Worm (Caenorhabditis elegans) whole organism, mixed stage, embryonic: ENCODE data around the gene C53C11.1.

Experiments
- hlh-1 ChIP-seq: fragments of 150-350 bp; optimal IDR thresholded peaks from 2 replicates; lab custom pipeline; 2014; ENCODE audit warnings: missing biosample characterization, missing genetic modification reagents, missing genetic modification characterization
- lin-13 ChIP-seq: fragments of 150-350 bp; optimal IDR thresholded peaks from 2 replicates; lab custom pipeline; 2014; ENCODE audit warnings: missing biosample characterization, missing genetic modification characterization
- mep-1 ChIP-seq: fragments of 150-350 bp; optimal IDR thresholded peaks from 2 replicates; lab custom pipeline; 2017; ENCODE audit warnings: missing biosample characterization, missing genetic modification reagents, missing genetic modification characterization, inconsistent platforms
- nhr-12 ChIP-seq: fragments of 150-350 bp; optimal IDR thresholded peaks from 2 replicates; lab custom pipeline; 2014; ENCODE audit warnings: missing biosample characterization, missing genetic modification characterization
- nhr-237 ChIP-seq: fragments of 150-350 bp; optimal IDR thresholded peaks from 2 replicates; lab custom pipeline; 2014; ENCODE audit warnings: missing biosample characterization, missing genetic modification characterization
- nhr-28 ChIP-seq: fragments of 150-350 bp; optimal IDR thresholded peaks from 2 replicates; lab custom pipeline; 2014; ENCODE audit warnings: missing biosample characterization, missing genetic modification characterization
- pha-4 ChIP-seq: fragments of 150-350 bp; optimal IDR thresholded peaks from 2 replicates; lab custom pipeline; 2018; ENCODE audit warnings: missing biosample characterization, missing genetic modification reagents, missing genetic modification characterization
- sem-2 ChIP-seq: fragments of 200-800 bp; sonication (Bioruptor generic); optimal IDR thresholded peaks from 2 replicates; lab custom pipeline; 2018; ENCODE audit warnings: mild to moderate bottlenecking, missing genetic modification characterization, missing compliant biosample characterization
- sptf-1 ChIP-seq: sonication (generic microtip); optimal IDR thresholded peaks from 2 replicates; lab custom pipeline; 2017; ENCODE audit warnings: mild to moderate bottlenecking, missing genetic modification characterization, moderate library complexity, missing compliant biosample characterization
- unc-39 ChIP-seq: fragments of 150-350 bp; optimal IDR thresholded peaks from 2 replicates; lab custom pipeline; 2014; ENCODE audit warnings: missing biosample characterization, missing genetic modification characterization
- unc-62 ChIP-seq: fragments of 150-350 bp; optimal IDR thresholded peaks from 2 replicates; lab custom pipeline; 2014; ENCODE audit warnings: missing biosample characterization, missing genetic modification reagents, missing genetic modification characterization
- ztf-11 ChIP-seq: fragments of 150-350 bp; optimal IDR thresholded peaks from 2 replicates; lab custom pipeline; 2014; ENCODE audit warnings: missing biosample characterization, missing genetic modification characterization

DNA sequence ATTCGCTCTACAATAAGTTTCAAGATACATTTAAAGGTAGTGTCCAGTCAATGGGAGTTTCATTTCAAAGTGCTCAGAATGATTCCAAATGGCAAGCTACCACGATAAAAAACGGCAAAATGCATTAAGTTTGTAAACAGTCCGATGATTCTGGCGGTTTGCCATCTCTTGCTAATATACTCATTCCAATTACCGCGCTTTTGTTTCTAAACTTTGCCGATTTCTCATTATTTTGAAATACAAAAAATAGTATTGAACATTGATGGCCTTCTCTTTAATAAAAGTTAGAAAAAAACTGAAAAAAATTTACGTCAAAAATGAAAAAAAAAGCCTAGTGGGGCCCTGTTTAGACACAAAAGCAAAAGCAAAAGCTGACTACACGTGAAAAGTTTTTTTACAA is 46.6 kb upstream of the C53C11.1 start:
- TF ChIP-seq lin-13 (tag; lab: Kevin White, UChicago), result no peak
- no peak for TF ChIP-seq pha-4
- TF ChIP-seq nhr-28 (tag; lab: Kevin White, UChicago), result no peak
- TF ChIP-seq ztf-11 (tag; lab: Kevin White, UChicago), result no peak
- TF ChIP-seq sptf-1, result no peak
- no peak for TF ChIP-seq nhr-12 (tag; lab: Kevin White, UChicago)
- no peak for TF ChIP-seq unc-62 (GFP tag; lab: Kevin White, UChicago)
- no peak for TF ChIP-seq unc-39 (tag; lab: Kevin White, UChicago)
- no peak for TF ChIP-seq mep-1
- TF ChIP-seq nhr-237, result no peak
- no peak for TF ChIP-seq sem-2
- no peak for TF ChIP-seq hlh-1
